Worm (Caenorhabditis elegans) whole organism, L1 larva: Measurements from ENCODE around the gene W04E12.7.

Experiments
- C04F5.9 ChIP-seq: sonication (generic microtip); optimal IDR thresholded peaks from 2 replicates; lab custom pipeline; 2016; ENCODE audit warnings: missing genetic modification characterization, missing compliant biosample characterization
- C16A3.4 ChIP-seq: fragments of 150-350 bp; optimal IDR thresholded peaks from 2 replicates; lab custom pipeline; 2014; ENCODE audit warnings: missing biosample characterization, missing genetic modification characterization
- aly-2 ChIP-seq: fragments of 150-350 bp; optimal IDR thresholded peaks from 2 replicates; lab custom pipeline; 2014; ENCODE audit warnings: missing biosample characterization, missing genetic modification characterization
- ama-1 ChIP-seq: fragments of 150-350 bp; optimal IDR thresholded peaks from 2 replicates; lab custom pipeline; 2014
- ceh-63 ChIP-seq: fragments of 200-800 bp; sonication (Bioruptor generic); optimal IDR thresholded peaks from 2 replicates; lab custom pipeline; 2018; ENCODE audit warnings: mild to moderate bottlenecking, missing genetic modification characterization, missing compliant biosample characterization
- ceh-82 ChIP-seq, 3 experiments: fragments of 150-350 bp in 1 of 3; sonication (generic microtip) in 2 of 3; optimal IDR thresholded peaks; 2 replicates each; lab custom pipeline; 2014 to 2017; ENCODE audit warnings: missing biosample characterization in 3 of 3, missing genetic modification characterization in 3 of 3
- ces-1 ChIP-seq: fragments of 150-350 bp; optimal IDR thresholded peaks from 2 replicates; lab custom pipeline; 2014; ENCODE audit warnings: missing biosample characterization, missing genetic modification reagents, missing genetic modification characterization
- dpl-1 ChIP-seq, 3 experiments: fragments of 150-350 bp in 2 of 3; sonication (generic microtip) in 1 of 3; optimal IDR thresholded peaks; 2 replicates each; lab custom pipeline; 2014 to 2017; ENCODE audit warnings: missing biosample characterization in 3 of 3, missing genetic modification characterization in 3 of 3, missing genetic modification reagents in 3 of 3
- dsc-1 ChIP-seq: sonication (generic microtip); optimal IDR thresholded peaks from 2 replicates; lab custom pipeline; 2016; ENCODE audit warnings: mild to moderate bottlenecking, missing genetic modification characterization, missing compliant biosample characterization
- efl-1 ChIP-seq, 4 experiments: fragments of 150-350 bp; optimal IDR thresholded peaks in 3 of 4; peaks in 1 of 4; 1 replicate in 1 of 4; 2 replicates in 3 of 4; lab custom pipeline; 2014; ENCODE audit warnings: missing biosample characterization in 2 of 4, missing genetic modification characterization in 2 of 4, missing genetic modification reagents in 2 of 4
- egl-13 ChIP-seq: sonication (generic microtip); optimal IDR thresholded peaks from 2 replicates; lab custom pipeline; 2016; ENCODE audit warnings: missing genotype, missing genetic modification reagents, missing genetic modification characterization, missing compliant biosample characterization
- elt-3 ChIP-seq, 6 experiments: fragments of 150-350 bp in 1 of 6; sonication (generic microtip); optimal IDR thresholded peaks; 2 replicates each; lab custom pipeline; 2017 to 2018; ENCODE audit warnings: missing biosample characterization in 6 of 6, missing genetic modification characterization in 6 of 6, inconsistent platforms in 1 of 6
- fkh-10 ChIP-seq: sonication (generic microtip); optimal IDR thresholded peaks from 2 replicates; lab custom pipeline; 2017; ENCODE audit warnings: missing biosample characterization, missing genetic modification reagents, missing genetic modification characterization
- hlh-4 ChIP-seq: sonication (generic microtip); optimal IDR thresholded peaks from 2 replicates; lab custom pipeline; 2016; ENCODE audit warnings: mild to moderate bottlenecking, missing genetic modification characterization, missing compliant biosample characterization
- lin-15B ChIP-seq: fragments of 150-350 bp; sonication (generic microtip); optimal IDR thresholded peaks from 3 replicates; lab custom pipeline; 2014; ENCODE audit warnings: missing biosample characterization, missing genetic modification characterization
- lin-35 ChIP-seq, 2 experiments: fragments of 150-350 bp; optimal IDR thresholded peaks; 2 replicates each; lab custom pipeline; 2014; ENCODE audit warnings: missing biosample characterization in 2 of 2, missing genetic modification characterization in 2 of 2, missing genetic modification reagents in 2 of 2
- lin-39 ChIP-seq: fragments of 150-350 bp; optimal IDR thresholded peaks from 2 replicates; lab custom pipeline; 2014; ENCODE audit warnings: missing biosample characterization, missing genetic modification reagents, missing genetic modification characterization
- lir-3 ChIP-seq: sonication (generic microtip); optimal IDR thresholded peaks from 2 replicates; lab custom pipeline; 2016; ENCODE audit warnings: mild to moderate bottlenecking, missing genetic modification characterization, moderate library complexity, missing compliant biosample characterization; ENCODE audit not compliant: poor library complexity
- lsy-2 ChIP-seq, 2 experiments: fragments of 150-350 bp; optimal IDR thresholded peaks; 2 replicates each; lab custom pipeline; 2014; ENCODE audit warnings: missing biosample characterization in 2 of 2, missing genetic modification characterization in 2 of 2
- mdl-1 ChIP-seq, 2 experiments: fragments of 150-350 bp; optimal IDR thresholded peaks; 2 replicates each; lab custom pipeline; 2014 to 2017; ENCODE audit warnings: missing biosample characterization in 2 of 2, missing genetic modification characterization in 2 of 2, inconsistent platforms in 1 of 2
- mep-1 ChIP-seq: fragments of 150-350 bp; optimal IDR thresholded peaks from 2 replicates; lab custom pipeline; 2014; ENCODE audit warnings: missing biosample characterization, missing genetic modification characterization
- nhr-11 ChIP-seq: fragments of 150-350 bp; optimal IDR thresholded peaks from 2 replicates; lab custom pipeline; 2014; ENCODE audit warnings: missing biosample characterization, missing genetic modification characterization
- nhr-19 ChIP-seq: fragments of 200-800 bp; sonication (Bioruptor generic); conservative IDR thresholded peaks from 2 replicates; pipeline ENCODE4 v1.3.6; 2022; ENCODE audit warnings: missing genetic modification characterization, missing compliant biosample characterization
- nhr-20 ChIP-seq: sonication (generic microtip); optimal IDR thresholded peaks from 2 replicates; lab custom pipeline; 2016; ENCODE audit warnings: mild to moderate bottlenecking, missing genetic modification characterization, missing compliant biosample characterization
- nhr-28 ChIP-seq: fragments of 150-350 bp; optimal IDR thresholded peaks from 2 replicates; lab custom pipeline; 2014; ENCODE audit warnings: missing biosample characterization, missing genetic modification characterization
- nhr-47 ChIP-seq: sonication (generic microtip); optimal IDR thresholded peaks from 2 replicates; lab custom pipeline; 2016; ENCODE audit warnings: mild to moderate bottlenecking, missing genetic modification characterization, moderate library complexity, missing compliant biosample characterization
- nhr-76 ChIP-seq: sonication (generic microtip); optimal IDR thresholded peaks from 2 replicates; lab custom pipeline; 2017; ENCODE audit warnings: missing biosample characterization, missing genetic modification characterization
- nhr-84 ChIP-seq: sonication (generic microtip); optimal IDR thresholded peaks from 2 replicates; lab custom pipeline; 2017; ENCODE audit warnings: missing biosample characterization, missing genetic modification characterization
- nhr-85 ChIP-seq: sonication (generic microtip); peaks from one replicate; lab custom pipeline; 2016; ENCODE audit warnings: missing genetic modification characterization, inconsistent platforms, missing compliant biosample characterization
- nhr-90 ChIP-seq: sonication (generic microtip); optimal IDR thresholded peaks from 2 replicates; lab custom pipeline; 2016; ENCODE audit warnings: mild to moderate bottlenecking, missing genetic modification characterization, missing compliant biosample characterization; ENCODE audit not compliant: poor library complexity
- pax-3 ChIP-seq: fragments of 200-800 bp; sonication (Bioruptor generic); optimal IDR thresholded peaks from 2 replicates; lab custom pipeline; 2018; ENCODE audit warnings: mild to moderate bottlenecking, missing genetic modification characterization, moderate library complexity, missing compliant biosample characterization
- rnt-1 ChIP-seq: sonication (generic microtip); optimal IDR thresholded peaks from 2 replicates; lab custom pipeline; 2016; ENCODE audit warnings: mild to moderate bottlenecking, missing genetic modification characterization, moderate library complexity, missing compliant biosample characterization
- skn-1 ChIP-seq: fragments of 150-350 bp; optimal IDR thresholded peaks from 2 replicates; lab custom pipeline; 2014; ENCODE audit warnings: missing biosample characterization, missing genetic modification characterization
- snpc-4 ChIP-seq: fragments of 150-350 bp; optimal IDR thresholded peaks from 2 replicates; lab custom pipeline; 2014; ENCODE audit warnings: missing biosample characterization, missing genetic modification characterization
- snu-23 ChIP-seq: sonication (generic microtip); optimal IDR thresholded peaks from 2 replicates; lab custom pipeline; 2016; ENCODE audit warnings: missing genetic modification characterization, missing compliant biosample characterization
- sup-37 ChIP-seq: fragments of 200-800 bp; sonication (Bioruptor generic); optimal IDR thresholded peaks from 2 replicates; lab custom pipeline; 2018; ENCODE audit warnings: mild to moderate bottlenecking, missing genetic modification characterization, missing compliant biosample characterization
- swsn-7 ChIP-seq: sonication (generic microtip); optimal IDR thresholded peaks from 2 replicates; lab custom pipeline; 2016; ENCODE audit warnings: missing genetic modification characterization, missing compliant biosample characterization
- tbx-2 ChIP-seq: sonication (generic microtip); optimal IDR thresholded peaks from 2 replicates; lab custom pipeline; 2016; ENCODE audit warnings: missing genetic modification characterization, missing compliant biosample characterization
- unc-130 ChIP-seq: fragments of 150-350 bp; optimal IDR thresholded peaks from 2 replicates; lab custom pipeline; 2017; ENCODE audit warnings: missing biosample characterization, missing genetic modification characterization, inconsistent platforms
- unc-86 ChIP-seq: sonication (generic microtip); optimal IDR thresholded peaks from 2 replicates; lab custom pipeline; 2016; ENCODE audit warnings: missing genetic modification characterization, missing compliant biosample characterization
- vab-15 ChIP-seq: sonication (generic microtip); optimal IDR thresholded peaks from 2 replicates; lab custom pipeline; 2017; ENCODE audit warnings: missing genotype, mild to moderate bottlenecking, missing genetic modification characterization, missing compliant biosample characterization
- zag-1 ChIP-seq: fragments of 150-350 bp; optimal IDR thresholded peaks from 2 replicates; lab custom pipeline; 2014; ENCODE audit warnings: missing biosample characterization, missing genetic modification characterization
- zip-4 ChIP-seq: fragments of 200-800 bp; sonication (Bioruptor generic); optimal IDR thresholded peaks from 2 replicates; lab custom pipeline; 2018; ENCODE audit warnings: mild to moderate bottlenecking, missing genetic modification characterization, moderate library complexity, missing compliant biosample characterization
- ztf-11 ChIP-seq, 2 experiments: sonication (generic microtip); optimal IDR thresholded peaks; 2 replicates each; lab custom pipeline; 2016 to 2017; ENCODE audit warnings: missing genetic modification characterization in 2 of 2, missing biosample characterization in 1 of 2, missing compliant biosample characterization in 1 of 2
- ztf-4 ChIP-seq: fragments of 150-350 bp; optimal IDR thresholded peaks from 2 replicates; lab custom pipeline; 2014; ENCODE audit warnings: missing biosample characterization, missing genetic modification characterization

W04E12.7 gene

DNA sequence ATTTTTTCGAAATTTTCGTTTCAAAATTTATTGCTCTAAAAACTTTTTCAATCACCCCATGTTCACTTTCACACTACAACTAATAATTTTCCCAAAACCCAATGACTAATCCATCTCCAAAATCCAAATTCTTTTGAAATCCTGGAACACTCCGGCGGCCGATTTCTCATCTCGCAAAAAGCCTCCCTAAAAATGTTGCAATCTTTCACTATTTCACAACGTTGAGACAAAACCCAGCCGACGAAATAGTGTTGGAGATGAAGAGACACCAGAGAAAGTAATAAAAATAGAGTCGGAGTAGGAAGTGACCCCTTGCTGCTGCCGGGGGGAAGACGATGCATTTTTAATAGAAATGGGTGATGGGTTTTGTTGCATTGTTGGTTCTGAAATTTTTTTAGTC lies 12.8 kb downstream of the W04E12.7 start (continued):
- TF ChIP-seq zip-4 = no peak
- TF ChIP-seq nhr-85 (tag; lab: Kevin White, UChicago) = peak; percentile 31
- TF ChIP-seq egl-13 (tag; lab: Kevin White, UChicago) = no peak
- TF ChIP-seq lin-39 (tag; lab: Kevin White, UChicago) = no peak
- TF ChIP-seq rnt-1 (tag; lab: Kevin White, UChicago) = peak; percentile 40
- no peak for TF ChIP-seq nhr-11 (tag; lab: Kevin White, UChicago)
- TF ChIP-seq ces-1 (GFP tag; lab: Kevin White, UChicago) = no peak
- TF ChIP-seq nhr-84 (tag; lab: Kevin White, UChicago) = no peak
- no peak for TF ChIP-seq snpc-4
- TF ChIP-seq lir-3 (tag; lab: Kevin White, UChicago) = no peak
- peak; percentile 19 for TF ChIP-seq unc-86

DNA sequence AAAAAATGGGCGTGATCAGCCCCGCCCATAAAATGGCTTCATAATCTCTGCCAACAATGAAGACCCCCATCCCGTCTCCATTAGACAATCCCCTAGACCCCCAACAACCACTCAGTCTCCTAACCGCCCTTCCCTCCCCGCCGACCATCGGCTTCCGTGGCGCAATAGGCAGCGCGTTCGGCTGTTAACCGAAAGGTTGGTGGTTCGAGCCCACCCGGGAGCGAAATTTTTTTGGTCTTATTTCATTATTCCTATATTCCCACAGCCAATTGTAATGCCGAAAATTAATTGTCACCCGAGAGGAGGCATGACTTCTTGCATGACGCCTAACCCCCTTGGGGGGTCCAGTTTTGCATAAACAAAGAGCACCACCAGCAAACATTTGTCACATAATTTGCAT lies 14.5 kb downstream of the W04E12.7 start:
- no peak for TF ChIP-seq C04F5.9 (tag; lab: Kevin White, UChicago)
- TF ChIP-seq ama-1 (lab: Kevin White, UChicago) = no peak
- no peak for TF ChIP-seq nhr-20 (tag; lab: Kevin White, UChicago)
- no peak for TF ChIP-seq dpl-1 (GFP tag; optimal IDR thresholded peaks at IDR 0.05; lab: Kevin White, UChicago)
- no peak for TF ChIP-seq nhr-90
- no peak for TF ChIP-seq skn-1 (tag; lab: Kevin White, UChicago)
- TF ChIP-seq zag-1 (tag; lab: Kevin White, UChicago) = no peak
- no peak for TF ChIP-seq snpc-4
- TF ChIP-seq ceh-63 (GFP tag; lab: Kevin White, UChicago) = no peak
- no peak for TF ChIP-seq lin-15B (tag; lab: Kevin White, UChicago)
- peak in 1 of 2 experiments; percentile 14 for TF ChIP-seq mdl-1 (tag; optimal IDR thresholded peaks at IDR 0.05; lab: Kevin White, UChicago)
- TF ChIP-seq snu-23 (GFP tag; lab: Kevin White, UChicago) = no peak
- peak in 1 of 3 experiments; percentile 14 for TF ChIP-seq ceh-82 (tag; optimal IDR thresholded peaks at IDR 0.05; lab: Kevin White, UChicago)
- TF ChIP-seq ztf-11 (tag; optimal IDR thresholded peaks at IDR 0.05; lab: Kevin White, UChicago) = no peak
- TF ChIP-seq unc-130 (tag; lab: Kevin White, UChicago) = peak; percentile 5
- no peak for TF ChIP-seq nhr-47
- TF ChIP-seq zip-4 = no peak
- peak; percentile 4 for TF ChIP-seq swsn-7 (tag; lab: Kevin White, UChicago)
- TF ChIP-seq vab-15 (tag; lab: Kevin White, UChicago) = no peak
- TF ChIP-seq nhr-76 (tag; lab: Kevin White, UChicago) = no peak
- TF ChIP-seq tbx-2 = peak; percentile 1
- no peak for TF ChIP-seq fkh-10 (GFP tag; lab: Kevin White, UChicago)
- TF ChIP-seq mep-1 (tag; lab: Kevin White, UChicago) = no peak
- no peak for TF ChIP-seq ztf-4 (tag; lab: Kevin White, UChicago)
- TF ChIP-seq nhr-28 (tag; lab: Kevin White, UChicago) = no peak
- TF ChIP-seq unc-86 = no peak
- TF ChIP-seq elt-3 (tag; optimal IDR thresholded peaks at IDR 0.05; lab: Kevin White, UChicago) = no peak
- TF ChIP-seq dsc-1 (tag; lab: Kevin White, UChicago) = peak; percentile 43
- peak in 1 of 2 experiments; percentile 10 for TF ChIP-seq lin-35 (GFP tag; optimal IDR thresholded peaks at IDR 0.05; lab: Kevin White, UChicago)
- no peak for TF ChIP-seq nhr-84 (tag; lab: Kevin White, UChicago)
- no peak for TF ChIP-seq hlh-4
- TF ChIP-seq efl-1 (optimal IDR thresholded peaks at IDR 0.05; lab: Kevin White, UChicago) = no peak
- peak in 1 of 2 experiments; percentile 92 for TF ChIP-seq efl-1 (GFP tag; optimal IDR thresholded peaks at IDR 0.05 in 1 of 2; lab: Kevin White, UChicago)
- no peak for TF ChIP-seq aly-2 (tag; lab: Kevin White, UChicago)
- no peak for TF ChIP-seq ces-1 (GFP tag; lab: Kevin White, UChicago)
- peak; percentile 43 for TF ChIP-seq nhr-19 (GFP tag; lab: Robert Waterston, UW)
- TF ChIP-seq rnt-1 (tag; lab: Kevin White, UChicago) = peak; percentile 49
- peak in 1 of 2 experiments; percentile 36 for TF ChIP-seq lsy-2 (tag; optimal IDR thresholded peaks at IDR 0.05; lab: Kevin White, UChicago)
- no peak for TF ChIP-seq C16A3.4 (tag; lab: Kevin White, UChicago)
- TF ChIP-seq pax-3 (tag; lab: Kevin White, UChicago) = no peak
- no peak for TF ChIP-seq nhr-11 (tag; lab: Kevin White, UChicago)
- no peak for TF ChIP-seq sup-37 (GFP tag; lab: Kevin White, UChicago)
